Fruit fly (Drosophila melanogaster) whole organism: ENCODE results near the gene trh.

Experiments used
- Dll ChIP-seq: fragments of >200 bp; optimal IDR thresholded peaks from 2 replicates; lab custom pipeline; 2017
- psq ChIP-seq: fragments of >200 bp; optimal IDR thresholded peaks from 2 replicates; lab custom pipeline; 2017

DNA sequence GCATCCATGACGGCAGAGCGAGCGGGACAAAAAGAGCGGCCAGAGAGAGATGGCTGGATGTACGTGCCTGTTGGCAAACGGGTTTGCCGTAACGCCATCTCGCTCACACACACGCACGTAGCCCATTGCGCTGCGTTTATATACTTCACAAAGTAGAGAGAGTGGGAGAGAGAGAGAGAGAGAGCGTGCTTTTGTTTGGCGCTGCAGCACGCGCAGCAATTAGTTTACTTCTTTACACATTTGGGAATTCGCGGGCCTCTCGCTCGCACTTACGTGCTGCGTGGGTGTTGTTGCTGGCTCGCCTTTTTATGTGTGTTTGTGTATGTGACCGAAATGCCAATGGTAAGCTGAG, 14.4 kb downstream of the trh start:
- peak; percentile 55 for TF ChIP-seq Dll (lab: Kevin White, UChicago)
- no peak for TF ChIP-seq psq
